Fruit fly (Drosophila melanogaster): Measurements from ENCODE around the gene Proc.

Proc gene

dm6 chr2L:7821279-7821848 is 49.9 kb downstream of the Proc start (continued):
- TF ChIP-seq tup (GFP tag; optimal IDR thresholded peaks at IDR 0.05) (peak; percentile 37), klu (GFP tag; IDR thresholded peaks at IDR 0.05) (peak; percentile 24; the same call in 1 of the 2 replicates), CG10565 (GFP tag; optimal IDR thresholded peaks at IDR 0.05) (no peak), Mad (GFP tag; optimal IDR thresholded peaks at IDR 0.05) (peak; percentile 56), wor (GFP tag; IDR thresholded peaks at IDR 0.05) (no peak), ara (GFP tag; IDR thresholded peaks at IDR 0.05) (no peak), HLH3B (GFP tag; IDR thresholded peaks at IDR 0.05) (0 out of 2 replicates have a peak, but pooled peaks have one; percentile 48), CG2678 (tag; optimal IDR thresholded peaks at IDR 0.05) (no peak), ash1 (GFP tag; optimal IDR thresholded peaks at IDR 0.05) (no peak), CG14050 (GFP tag; IDR thresholded peaks at IDR 0.05) (no peak), CG7556 (GFP tag; optimal IDR thresholded peaks at IDR 0.05) (peak; percentile 33), CG17186 (GFP tag; optimal IDR thresholded peaks at IDR 0.05) (peak; percentile 12), Rfx (GFP tag; IDR thresholded peaks at IDR 0.05) (peak; percentile 78), CG13894 (tag; optimal IDR thresholded peaks at IDR 0.05) (no peak), Abd-B (GFP tag; optimal IDR thresholded peaks at IDR 0.05) (peak; percentile 50), CG18476 (GFP tag; optimal IDR thresholded peaks at IDR 0.05) (peak; percentile 15), ftz-f1 (GFP tag; optimal IDR thresholded peaks at IDR 0.05) (no peak), grau (tag; optimal IDR thresholded peaks at IDR 0.05) (peak; percentile 61), tin (GFP tag; optimal IDR thresholded peaks at IDR 0.05) (peak; percentile 68), MBD-R2 (GFP tag; IDR thresholded peaks at IDR 0.05) (peak; percentile 74), CG32532 (GFP tag; IDR thresholded peaks at IDR 0.05) (peak; percentile 72), Blimp-1 (GFP tag; optimal IDR thresholded peaks at IDR 0.05) (no peak), sqz (GFP tag; optimal IDR thresholded peaks at IDR 0.05) (peak; percentile 73), C15 (GFP tag; IDR thresholded peaks at IDR 0.05) (no peak), chm (GFP tag; IDR thresholded peaks at IDR 0.05) (peak; percentile 31; the same call in 1 of the 2 replicates), peb (GFP tag; IDR thresholded peaks at IDR 0.05) (0 out of 2 replicates have a peak, but pooled peaks have one; percentile 37), CG14667 (GFP tag; IDR thresholded peaks at IDR 0.05) (no peak), slou (GFP tag; optimal IDR thresholded peaks at IDR 0.05) (no peak), schlank (tag; optimal IDR thresholded peaks at IDR 0.05) (peak; percentile 4), CG32772 (GFP tag; IDR thresholded peaks at IDR 0.05) (peak; percentile 23; the same call in 1 of the 2 replicates), croc (GFP tag; conservative IDR thresholded peaks at IDR 0.05) (no peak), fd102C (GFP tag; optimal IDR thresholded peaks at IDR 0.05) (no peak), lmd (GFP tag; IDR thresholded peaks at IDR 0.05) (peak; percentile 64), CG1233 (GFP tag; optimal IDR thresholded peaks at IDR 0.05) (no peak), ranshi (GFP tag; IDR thresholded peaks at IDR 0.05) (0 out of 2 replicates have a peak, but pooled peaks have one; percentile 9), YL-1 (GFP tag; optimal IDR thresholded peaks at IDR 0.05) (peak; percentile 78), jumu (GFP tag; optimal IDR thresholded peaks at IDR 0.05) (peak; percentile 52), Camta (GFP tag; optimal IDR thresholded peaks at IDR 0.05) (peak; percentile 53), CG4707 (GFP tag; optimal IDR thresholded peaks at IDR 0.05) (no peak), HmgZ (tag; optimal IDR thresholded peaks at IDR 0.05) (peak; percentile 76), B-H1 (GFP tag; IDR thresholded peaks at IDR 0.05) (no peak), crp (GFP tag; optimal IDR thresholded peaks at IDR 0.05) (peak in 1 of 2 experiments; percentile 52), CG17328 (GFP tag; IDR thresholded peaks at IDR 0.05) (peak; percentile 50; the same call in 1 of the 2 replicates), Side (GFP tag; optimal IDR thresholded peaks at IDR 0.05) (peak; percentile 43), CG34422 (GFP tag; IDR thresholded peaks at IDR 0.05) (peak; percentile 73; the same call in 1 of the 3 replicates), rib (GFP tag; IDR thresholded peaks at IDR 0.05) (no peak), CG8290 (GFP tag; optimal IDR thresholded peaks at IDR 0.05) (peak; percentile 8), CG8290 (tag; optimal IDR thresholded peaks at IDR 0.05) (no peak), dpn (GFP tag; optimal IDR thresholded peaks at IDR 0.05) (peak; percentile 62 to 64), MTF-1 (GFP tag; optimal IDR thresholded peaks at IDR 0.05; ENCODE audit: borderline replicate concordance) (peak; percentile 33), CG17361 (GFP tag; IDR thresholded peaks at IDR 0.05) (peak; percentile 69)

Data from whole organism, embryonic.